Worm (Caenorhabditis elegans) whole organism, late embryonic: ENCODE results near the gene glb-15.

ENCODE experiments used
- C08G9.2 ChIP-seq: sonication (generic microtip); optimal IDR thresholded peaks from 2 replicates; lab custom pipeline; 2016; ENCODE audit warnings: mild to moderate bottlenecking, missing genetic modification characterization, moderate library complexity, missing compliant biosample characterization
- C38D4.7 ChIP-seq: fragments of 200-800 bp; sonication (Bioruptor generic); optimal IDR thresholded peaks from 2 replicates; lab custom pipeline; 2018; ENCODE audit warnings: mild to moderate bottlenecking, missing genetic modification characterization, moderate library complexity, missing compliant biosample characterization
- F13H6.1 ChIP-seq: sonication (generic microtip); optimal IDR thresholded peaks from 2 replicates; lab custom pipeline; 2016; ENCODE audit warnings: missing genetic modification characterization, missing compliant biosample characterization
- K09A11.1 ChIP-seq: sonication (generic microtip); optimal IDR thresholded peaks from 2 replicates; lab custom pipeline; 2017; ENCODE audit warnings: antibody characterized with exemption, mild to moderate bottlenecking, missing genetic modification characterization, missing compliant biosample characterization; ENCODE audit not compliant: insufficient read depth
- T23F11.4 ChIP-seq: fragments of 200-800 bp; sonication (Bioruptor generic); optimal IDR thresholded peaks from 2 replicates; lab custom pipeline; 2018; ENCODE audit warnings: mild to moderate bottlenecking, missing genetic modification characterization, missing compliant biosample characterization
- ama-1 ChIP-seq: fragments of 150-350 bp; optimal IDR thresholded peaks from 2 replicates; lab custom pipeline; 2014
- ceh-14 ChIP-seq: sonication (generic microtip); optimal IDR thresholded peaks from 2 replicates; lab custom pipeline; 2016; ENCODE audit warnings: missing genotype, missing genetic modification characterization, missing compliant biosample characterization
- ceh-19 ChIP-seq: fragments of 200-800 bp; sonication (Bioruptor generic); optimal IDR thresholded peaks from 2 replicates; lab custom pipeline; 2018; ENCODE audit warnings: mild to moderate bottlenecking, missing genetic modification characterization, missing compliant biosample characterization
- ceh-2 ChIP-seq: sonication (generic microtip); optimal IDR thresholded peaks from 2 replicates; lab custom pipeline; 2016; ENCODE audit warnings: missing genotype, missing genetic modification characterization, missing compliant biosample characterization
- ceh-22 ChIP-seq: sonication (generic microtip); optimal IDR thresholded peaks from 2 replicates; lab custom pipeline; 2017; ENCODE audit warnings: missing biosample characterization, missing genetic modification characterization
- ceh-30 ChIP-seq: fragments of 150-350 bp; optimal IDR thresholded peaks from 2 replicates; lab custom pipeline; 2014; ENCODE audit warnings: missing biosample characterization, missing genetic modification characterization
- ceh-31 ChIP-seq: sonication (generic microtip); optimal IDR thresholded peaks from 2 replicates; lab custom pipeline; 2016; ENCODE audit warnings: missing genetic modification characterization, missing compliant biosample characterization
- ceh-45 ChIP-seq: fragments of 200-800 bp; sonication (Bioruptor generic); IDR thresholded peaks from 2 replicates; pipeline ENCODE4 v1.3.6; 2022; ENCODE audit warnings: missing genetic modification reagents, missing genetic modification characterization, missing compliant biosample characterization
- ceh-48 ChIP-seq: sonication (generic microtip); optimal IDR thresholded peaks from 2 replicates; lab custom pipeline; 2016; ENCODE audit warnings: missing genetic modification characterization, inconsistent platforms, missing compliant biosample characterization
- ceh-6 ChIP-seq: fragments of 200-800 bp; sonication (Bioruptor generic); optimal IDR thresholded peaks from 2 replicates; lab custom pipeline; 2018; ENCODE audit warnings: mild to moderate bottlenecking, missing genetic modification characterization, missing compliant biosample characterization
- che-1 ChIP-seq: sonication (generic microtip); optimal IDR thresholded peaks from 2 replicates; lab custom pipeline; 2016; ENCODE audit warnings: mild to moderate bottlenecking, missing genetic modification characterization, missing compliant biosample characterization
- dmd-4 ChIP-seq: sonication (generic microtip); optimal IDR thresholded peaks from 2 replicates; lab custom pipeline; 2016; ENCODE audit warnings: borderline replicate concordance, missing genetic modification characterization, missing compliant biosample characterization
- dve-1 ChIP-seq: sonication (generic microtip); optimal IDR thresholded peaks from 2 replicates; lab custom pipeline; 2017; ENCODE audit warnings: antibody characterized with exemption, mild to moderate bottlenecking, missing genetic modification characterization, missing compliant biosample characterization
- elt-2 ChIP-seq: sonication (generic microtip); optimal IDR thresholded peaks from 2 replicates; lab custom pipeline; 2016; ENCODE audit warnings: missing genetic modification reagents, missing genetic modification characterization, missing compliant biosample characterization
- elt-4 ChIP-seq: sonication (generic microtip); optimal IDR thresholded peaks from 2 replicates; lab custom pipeline; 2016; ENCODE audit warnings: missing genetic modification characterization, missing compliant biosample characterization
- ets-4 ChIP-seq: sonication (generic microtip); optimal IDR thresholded peaks from 2 replicates; lab custom pipeline; 2016; ENCODE audit warnings: missing genetic modification characterization, missing compliant biosample characterization
- fkh-10 ChIP-seq: fragments of 150-350 bp; optimal IDR thresholded peaks from 2 replicates; lab custom pipeline; 2014; ENCODE audit warnings: missing biosample characterization, missing genetic modification reagents, missing genetic modification characterization
- fkh-6 ChIP-seq: sonication (generic microtip); optimal IDR thresholded peaks from 2 replicates; lab custom pipeline; 2016; ENCODE audit warnings: missing genetic modification characterization, missing compliant biosample characterization
- gmeb-2 ChIP-seq: sonication (generic microtip); optimal IDR thresholded peaks from 2 replicates; lab custom pipeline; 2016; ENCODE audit warnings: missing genetic modification characterization, inconsistent platforms, missing compliant biosample characterization
- hlh-13 ChIP-seq: fragments of 200-800 bp; sonication (Bioruptor generic); optimal IDR thresholded peaks from 2 replicates; lab custom pipeline; 2018; ENCODE audit warnings: mild to moderate bottlenecking, missing genetic modification characterization, missing compliant biosample characterization
- hlh-15 ChIP-seq: sonication (generic microtip); optimal IDR thresholded peaks from 2 replicates; lab custom pipeline; 2016; ENCODE audit warnings: missing genetic modification characterization, missing compliant biosample characterization
- hlh-30 ChIP-seq: sonication (generic microtip); optimal IDR thresholded peaks from 2 replicates; lab custom pipeline; 2017; ENCODE audit warnings: antibody characterized with exemption, missing genetic modification characterization, missing compliant biosample characterization; ENCODE audit not compliant: insufficient read depth
- hlh-8 ChIP-seq: sonication (generic microtip); optimal IDR thresholded peaks from 2 replicates; lab custom pipeline; 2016; ENCODE audit warnings: missing genotype, missing genetic modification characterization, missing compliant biosample characterization
- lim-6 ChIP-seq: sonication (generic microtip); optimal IDR thresholded peaks from 2 replicates; lab custom pipeline; 2016; ENCODE audit warnings: missing genetic modification characterization, missing compliant biosample characterization
- lin-11 ChIP-seq: fragments of 200-800 bp; sonication (Bioruptor generic); optimal IDR thresholded peaks from 2 replicates; lab custom pipeline; 2018; ENCODE audit warnings: mild to moderate bottlenecking, missing genetic modification characterization, missing compliant biosample characterization
- madf-2 ChIP-seq: sonication (generic microtip); optimal IDR thresholded peaks from 2 replicates; lab custom pipeline; 2017; ENCODE audit warnings: missing genetic modification characterization, missing compliant biosample characterization
- mec-3 ChIP-seq: sonication (generic microtip); optimal IDR thresholded peaks from 2 replicates; lab custom pipeline; 2016; ENCODE audit warnings: borderline replicate concordance, missing genetic modification characterization, missing compliant biosample characterization
- nhr-11 ChIP-seq: fragments of 150-350 bp; optimal IDR thresholded peaks from 2 replicates; lab custom pipeline; 2014; ENCODE audit warnings: missing biosample characterization, missing genetic modification characterization
- nhr-232 ChIP-seq: sonication (generic microtip); optimal IDR thresholded peaks from 2 replicates; lab custom pipeline; 2016; ENCODE audit warnings: missing genetic modification characterization, missing compliant biosample characterization
- npax-4 ChIP-seq: sonication (generic microtip); optimal IDR thresholded peaks from 2 replicates; lab custom pipeline; 2016; ENCODE audit warnings: missing genetic modification characterization, missing compliant biosample characterization
- odd-2 ChIP-seq: sonication (generic microtip); optimal IDR thresholded peaks from 2 replicates; lab custom pipeline; 2017; ENCODE audit warnings: antibody characterized with exemption, mild to moderate bottlenecking, missing genetic modification characterization, missing compliant biosample characterization
- pat-9 ChIP-seq: fragments of 200-800 bp; sonication (Bioruptor generic); optimal IDR thresholded peaks from 2 replicates; lab custom pipeline; 2018; ENCODE audit warnings: mild to moderate bottlenecking, missing genetic modification characterization, moderate library complexity, missing compliant biosample characterization
- pax-1 ChIP-seq: fragments of 150-350 bp; optimal IDR thresholded peaks from 2 replicates; lab custom pipeline; 2014; ENCODE audit warnings: missing biosample characterization, missing genetic modification characterization
- pqm-1 ChIP-seq: sonication (generic microtip); optimal IDR thresholded peaks from 2 replicates; lab custom pipeline; 2016; ENCODE audit warnings: missing genetic modification characterization, missing compliant biosample characterization
- pros-1 ChIP-seq: fragments of 150-350 bp; optimal IDR thresholded peaks from 2 replicates; lab custom pipeline; 2014; ENCODE audit warnings: missing biosample characterization, missing genetic modification reagents, missing genetic modification characterization
- ref-2 ChIP-seq: sonication (generic microtip); optimal IDR thresholded peaks from 2 replicates; lab custom pipeline; 2016; ENCODE audit warnings: missing genetic modification characterization, missing compliant biosample characterization
- rnt-1 ChIP-seq: sonication (generic microtip); optimal IDR thresholded peaks from 2 replicates; lab custom pipeline; 2016; ENCODE audit warnings: missing genetic modification characterization, missing compliant biosample characterization
- sdc-2 ChIP-seq: sonication (generic microtip); optimal IDR thresholded peaks from 2 replicates; lab custom pipeline; 2016; ENCODE audit warnings: missing genotype, missing genetic modification characterization, missing compliant biosample characterization
- sox-2 ChIP-seq: fragments of 200-800 bp; sonication (Bioruptor generic); IDR thresholded peaks from 2 replicates; pipeline ENCODE4 v1.3.6; 2022; ENCODE audit warnings: missing genetic modification reagents, missing genetic modification characterization, missing compliant biosample characterization
- sox-4 ChIP-seq: sonication (generic microtip); optimal IDR thresholded peaks from 2 replicates; lab custom pipeline; 2017; ENCODE audit warnings: mild to moderate bottlenecking, missing genetic modification characterization, inconsistent platforms, missing compliant biosample characterization
- syd-9 ChIP-seq: sonication (generic microtip); optimal IDR thresholded peaks from 2 replicates; lab custom pipeline; 2016; ENCODE audit warnings: mild to moderate bottlenecking, missing genetic modification characterization, moderate library complexity, missing compliant biosample characterization
- tbx-2 ChIP-seq: sonication (generic microtip); optimal IDR thresholded peaks from 2 replicates; lab custom pipeline; 2016; ENCODE audit warnings: missing genetic modification characterization, missing compliant biosample characterization
- tbx-7 ChIP-seq: sonication (generic microtip); optimal IDR thresholded peaks from 2 replicates; lab custom pipeline; 2016; ENCODE audit warnings: missing genotype, missing genetic modification characterization, missing compliant biosample characterization
- ttx-3 ChIP-seq: sonication (generic microtip); optimal IDR thresholded peaks from 2 replicates; lab custom pipeline; 2016; ENCODE audit warnings: missing genetic modification reagents, missing genetic modification characterization, missing compliant biosample characterization
- unc-42 ChIP-seq: sonication (generic microtip); optimal IDR thresholded peaks from 2 replicates; lab custom pipeline; 2016; ENCODE audit warnings: missing genotype, missing genetic modification characterization, missing compliant biosample characterization
- unc-55 ChIP-seq: sonication (generic microtip); optimal IDR thresholded peaks from 2 replicates; lab custom pipeline; 2017; ENCODE audit warnings: missing biosample characterization, missing genetic modification reagents, missing genetic modification characterization
- unc-86 ChIP-seq: sonication (generic microtip); optimal IDR thresholded peaks from 2 replicates; lab custom pipeline; 2016; ENCODE audit warnings: missing genetic modification characterization, missing compliant biosample characterization
- zip-5 ChIP-seq: sonication (generic microtip); optimal IDR thresholded peaks from 2 replicates; lab custom pipeline; 2016; ENCODE audit warnings: missing genetic modification characterization, missing compliant biosample characterization
- ztf-16 ChIP-seq: sonication (generic microtip); optimal IDR thresholded peaks from 2 replicates; lab custom pipeline; 2017; ENCODE audit warnings: missing genetic modification characterization, missing compliant biosample characterization

The glb-15 gene

DNA sequence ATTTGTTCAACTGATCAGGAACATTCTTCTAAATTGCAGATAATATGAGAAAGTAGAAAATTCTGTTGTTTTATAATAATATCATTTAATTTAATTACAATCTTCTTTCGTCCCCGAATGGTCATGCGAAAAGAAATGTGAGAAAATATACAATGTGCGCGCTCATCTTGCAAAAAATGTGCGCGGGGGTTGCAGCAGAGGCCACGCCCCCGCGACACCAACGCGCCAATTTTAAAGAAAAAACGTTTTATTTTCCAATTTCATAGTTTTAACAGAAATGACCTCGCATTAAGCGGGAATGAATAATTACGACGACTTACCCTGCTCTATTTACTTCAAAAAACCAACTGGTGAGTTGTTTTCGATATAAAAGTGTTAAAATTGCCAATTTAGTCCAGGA lies 7.6 kb downstream of the glb-15 start, which contains the start of gene sas-5:
TSS of gene sas-5 (plus strand) at position 257 of the 400 bp plus-strand sequence.
- TF ChIP-seq pros-1 (tag; lab: Kevin White, UChicago) (peak; percentile 20), sox-4 (tag; lab: Kevin White, UChicago) (peak; percentile 88), unc-42 (peak; percentile 42), fkh-10 (peak; percentile 51), ets-4 (tag; lab: Kevin White, UChicago) (peak; percentile 49), lim-6 (peak; percentile 66), sdc-2 (tag; lab: Kevin White, UChicago) (no peak), sox-2 (GFP tag; lab: Robert Waterston, UW) (peak; percentile 35; the same call in 1 of the 2 replicates), hlh-15 (tag; lab: Kevin White, UChicago) (peak; percentile 57), ztf-16 (tag; lab: Kevin White, UChicago) (peak; percentile 80), elt-2 (tag; lab: Kevin White, UChicago) (peak; percentile 93), dmd-4 (tag; lab: Kevin White, UChicago) (peak; percentile 71), ceh-31 (tag; lab: Kevin White, UChicago) (peak; percentile 79), hlh-8 (tag; lab: Kevin White, UChicago) (peak; percentile 80), ceh-19 (GFP tag; lab: Kevin White, UChicago) (peak; percentile 79), ceh-6 (peak; percentile 63), ceh-14 (peak; percentile 85), ceh-2 (tag; lab: Kevin White, UChicago) (peak; percentile 78), ceh-45 (GFP tag; lab: Robert Waterston, UW) (peak; percentile 77), hlh-13 (GFP tag; lab: Kevin White, UChicago) (peak; percentile 5), zip-5 (tag; lab: Kevin White, UChicago) (peak; percentile 66), lin-11 (tag; lab: Kevin White, UChicago) (peak; percentile 66), unc-55 (GFP tag; lab: Kevin White, UChicago) (no peak), pat-9 (tag; lab: Kevin White, UChicago) (peak; percentile 74), fkh-6 (tag; lab: Kevin White, UChicago) (peak; percentile 54), che-1 (tag; lab: Kevin White, UChicago) (peak; percentile 83), hlh-30 (tag; lab: Kevin White, UChicago) (peak; percentile 13), pqm-1 (tag; lab: Kevin White, UChicago) (no peak), ref-2 (tag; lab: Kevin White, UChicago) (peak; percentile 73), unc-86 (tag; lab: Kevin White, UChicago) (peak; percentile 83), syd-9 (tag; lab: Kevin White, UChicago) (peak; percentile 62), tbx-7 (tag; lab: Kevin White, UChicago) (peak; percentile 21), dve-1 (peak; percentile 1), nhr-11 (tag; lab: Kevin White, UChicago) (no peak), madf-2 (peak; percentile 75), nhr-232 (tag; lab: Kevin White, UChicago) (peak; percentile 49), C38D4.7 (GFP tag; lab: Kevin White, UChicago) (peak; percentile 80), rnt-1 (tag; lab: Kevin White, UChicago) (peak; percentile 61), C08G9.2 (tag; lab: Kevin White, UChicago) (peak; percentile 71), odd-2 (tag; lab: Kevin White, UChicago) (peak; percentile 77), K09A11.1 (tag; lab: Kevin White, UChicago) (peak; percentile 79), ttx-3 (tag; lab: Kevin White, UChicago) (peak; percentile 85), F13H6.1 (tag; lab: Kevin White, UChicago) (peak; percentile 59), npax-4 (peak; percentile 59), ceh-30 (no peak), ama-1 (lab: Kevin White, UChicago) (no peak), elt-4 (tag; lab: Kevin White, UChicago) (no peak), ceh-48 (tag; lab: Kevin White, UChicago) (peak; percentile 17), pax-1 (tag; lab: Kevin White, UChicago) (peak; percentile 6), T23F11.4 (GFP tag; lab: Kevin White, UChicago) (peak; percentile 60), ceh-22 (tag; lab: Kevin White, UChicago) (no peak), tbx-2 (tag; lab: Kevin White, UChicago) (peak; percentile 87), gmeb-2 (peak; percentile 79), mec-3 (tag; lab: Kevin White, UChicago) (peak; percentile 8)
